Worm (Caenorhabditis elegans) whole organism, L1 larva: Measurements from ENCODE around the gene anmt-2.
A peak's percentile ranks its signal among the peaks of the same experiment; 100 is the strongest.

Experiments used
- C04F5.9 ChIP-seq: sonication (generic microtip); optimal IDR thresholded peaks from 2 replicates; lab custom pipeline; 2016; ENCODE audit warnings: missing genetic modification characterization, missing compliant biosample characterization
- F16B12.6 ChIP-seq: fragments of 150-350 bp; optimal IDR thresholded peaks from 2 replicates; lab custom pipeline; 2014; ENCODE audit warnings: missing biosample characterization, missing genetic modification characterization
- aha-1 ChIP-seq: fragments of 150-350 bp; optimal IDR thresholded peaks from 2 replicates; lab custom pipeline; 2014; ENCODE audit warnings: missing biosample characterization, missing genetic modification characterization
- ama-1 ChIP-seq: fragments of 150-350 bp; optimal IDR thresholded peaks from 2 replicates; lab custom pipeline; 2014
- blmp-1 ChIP-seq: fragments of 150-350 bp; optimal IDR thresholded peaks from 2 replicates; lab custom pipeline; 2014; ENCODE audit warnings: missing biosample characterization, missing genetic modification characterization
- ceh-8 ChIP-seq: fragments of 200-800 bp; sonication (Bioruptor generic); optimal IDR thresholded peaks from 2 replicates; lab custom pipeline; 2018; ENCODE audit warnings: mild to moderate bottlenecking, missing genetic modification characterization, moderate library complexity, missing compliant biosample characterization
- ceh-88 ChIP-seq: fragments of 200-800 bp; sonication (Bioruptor generic); IDR thresholded peaks from 2 replicates; pipeline ENCODE4 v1.3.6; 2022; ENCODE audit warnings: missing genetic modification characterization, missing compliant biosample characterization
- ces-1 ChIP-seq: fragments of 150-350 bp; optimal IDR thresholded peaks from 2 replicates; lab custom pipeline; 2014; ENCODE audit warnings: missing biosample characterization, missing genetic modification reagents, missing genetic modification characterization
- dpl-1 ChIP-seq, 3 experiments: fragments of 150-350 bp in 2 of 3; sonication (generic microtip) in 1 of 3; optimal IDR thresholded peaks; 2 replicates each; lab custom pipeline; 2014 to 2017; ENCODE audit warnings: missing biosample characterization in 3 of 3, missing genetic modification characterization in 3 of 3, missing genetic modification reagents in 3 of 3
- dsc-1 ChIP-seq: sonication (generic microtip); optimal IDR thresholded peaks from 2 replicates; lab custom pipeline; 2016; ENCODE audit warnings: mild to moderate bottlenecking, missing genetic modification characterization, missing compliant biosample characterization
- efl-1 ChIP-seq, 4 experiments: fragments of 150-350 bp; optimal IDR thresholded peaks in 3 of 4; peaks in 1 of 4; 1 replicate in 1 of 4; 2 replicates in 3 of 4; lab custom pipeline; 2014; ENCODE audit warnings: missing biosample characterization in 2 of 4, missing genetic modification characterization in 2 of 4, missing genetic modification reagents in 2 of 4
- efl-3 ChIP-seq: fragments of 200-800 bp; sonication (Bioruptor generic); optimal IDR thresholded peaks from 2 replicates; lab custom pipeline; 2018; ENCODE audit warnings: mild to moderate bottlenecking, missing genetic modification characterization, missing compliant biosample characterization
- elt-2 ChIP-seq: sonication (generic microtip); optimal IDR thresholded peaks from 2 replicates; lab custom pipeline; 2016; ENCODE audit warnings: missing genetic modification characterization, mild to moderate bottlenecking, inconsistent platforms, missing compliant biosample characterization, missing genetic modification reagents
- elt-3 ChIP-seq, 6 experiments: fragments of 150-350 bp in 1 of 6; sonication (generic microtip); optimal IDR thresholded peaks; 2 replicates each; lab custom pipeline; 2017 to 2018; ENCODE audit warnings: missing biosample characterization in 6 of 6, missing genetic modification characterization in 6 of 6, inconsistent platforms in 1 of 6
- ets-5 ChIP-seq: fragments of 200-800 bp; sonication (Bioruptor generic); IDR thresholded peaks from 2 replicates; pipeline ENCODE4 v1.3.6; 2022; ENCODE audit warnings: missing genetic modification characterization, missing compliant biosample characterization
- fkh-4 ChIP-seq: sonication (generic microtip); optimal IDR thresholded peaks from 2 replicates; lab custom pipeline; 2016; ENCODE audit warnings: missing compliant biosample characterization, missing genetic modification characterization, borderline replicate concordance
- fkh-8 ChIP-seq: sonication (generic microtip); optimal IDR thresholded peaks from 2 replicates; lab custom pipeline; 2016; ENCODE audit warnings: mild to moderate bottlenecking, missing genetic modification characterization, missing compliant biosample characterization
- grh-1 ChIP-seq: fragments of 200-800 bp; sonication (Bioruptor generic); IDR thresholded peaks from 2 replicates; pipeline ENCODE4 v1.3.6; 2022; ENCODE audit warnings: missing genetic modification reagents, missing genetic modification characterization, missing compliant biosample characterization
- hlh-4 ChIP-seq: sonication (generic microtip); optimal IDR thresholded peaks from 2 replicates; lab custom pipeline; 2016; ENCODE audit warnings: mild to moderate bottlenecking, missing genetic modification characterization, missing compliant biosample characterization
- hpl-2 ChIP-seq: fragments of 150-350 bp; optimal IDR thresholded peaks from 2 replicates; lab custom pipeline; 2014; ENCODE audit warnings: missing biosample characterization, missing genetic modification reagents, missing genetic modification characterization
- jun-1 ChIP-seq: fragments of 150-350 bp; optimal IDR thresholded peaks from 2 replicates; lab custom pipeline; 2014; ENCODE audit warnings: missing biosample characterization, missing genetic modification reagents, missing genetic modification characterization
- lin-15B ChIP-seq: fragments of 150-350 bp; sonication (generic microtip); optimal IDR thresholded peaks from 3 replicates; lab custom pipeline; 2014; ENCODE audit warnings: missing biosample characterization, missing genetic modification characterization
- lin-39 ChIP-seq: fragments of 150-350 bp; optimal IDR thresholded peaks from 2 replicates; lab custom pipeline; 2014; ENCODE audit warnings: missing biosample characterization, missing genetic modification reagents, missing genetic modification characterization
- lir-3 ChIP-seq: sonication (generic microtip); optimal IDR thresholded peaks from 2 replicates; lab custom pipeline; 2016; ENCODE audit warnings: mild to moderate bottlenecking, missing genetic modification characterization, moderate library complexity, missing compliant biosample characterization; ENCODE audit not compliant: poor library complexity
- lsy-2 ChIP-seq, 2 experiments: fragments of 150-350 bp; optimal IDR thresholded peaks; 2 replicates each; lab custom pipeline; 2014; ENCODE audit warnings: missing biosample characterization in 2 of 2, missing genetic modification characterization in 2 of 2
- mdl-1 ChIP-seq, 2 experiments: fragments of 150-350 bp; optimal IDR thresholded peaks; 2 replicates each; lab custom pipeline; 2014 to 2017; ENCODE audit warnings: missing biosample characterization in 2 of 2, missing genetic modification characterization in 2 of 2, inconsistent platforms in 1 of 2
- mef-2 ChIP-seq: fragments of 150-350 bp; optimal IDR thresholded peaks from 2 replicates; lab custom pipeline; 2014; ENCODE audit warnings: missing biosample characterization, missing genetic modification characterization
- mep-1 ChIP-seq: fragments of 150-350 bp; optimal IDR thresholded peaks from 2 replicates; lab custom pipeline; 2014; ENCODE audit warnings: missing biosample characterization, missing genetic modification characterization
- nhr-11 ChIP-seq: fragments of 150-350 bp; optimal IDR thresholded peaks from 2 replicates; lab custom pipeline; 2014; ENCODE audit warnings: missing biosample characterization, missing genetic modification characterization
- nhr-19 ChIP-seq: fragments of 200-800 bp; sonication (Bioruptor generic); conservative IDR thresholded peaks from 2 replicates; pipeline ENCODE4 v1.3.6; 2022; ENCODE audit warnings: missing genetic modification characterization, missing compliant biosample characterization
- nhr-20 ChIP-seq: sonication (generic microtip); optimal IDR thresholded peaks from 2 replicates; lab custom pipeline; 2016; ENCODE audit warnings: mild to moderate bottlenecking, missing genetic modification characterization, missing compliant biosample characterization
- nhr-237 ChIP-seq: fragments of 150-350 bp; optimal IDR thresholded peaks from 2 replicates; lab custom pipeline; 2014; ENCODE audit warnings: missing biosample characterization, missing genetic modification characterization
- nhr-47 ChIP-seq: sonication (generic microtip); optimal IDR thresholded peaks from 2 replicates; lab custom pipeline; 2016; ENCODE audit warnings: mild to moderate bottlenecking, missing genetic modification characterization, moderate library complexity, missing compliant biosample characterization
- nhr-76 ChIP-seq: sonication (generic microtip); optimal IDR thresholded peaks from 2 replicates; lab custom pipeline; 2017; ENCODE audit warnings: missing biosample characterization, missing genetic modification characterization
- nhr-77 ChIP-seq: fragments of 150-350 bp; optimal IDR thresholded peaks from 2 replicates; lab custom pipeline; 2014; ENCODE audit warnings: missing biosample characterization, missing genetic modification characterization
- nhr-84 ChIP-seq: sonication (generic microtip); optimal IDR thresholded peaks from 2 replicates; lab custom pipeline; 2017; ENCODE audit warnings: missing biosample characterization, missing genetic modification characterization
- nhr-85 ChIP-seq: sonication (generic microtip); peaks from one replicate; lab custom pipeline; 2016; ENCODE audit warnings: missing genetic modification characterization, inconsistent platforms, missing compliant biosample characterization
- nhr-90 ChIP-seq: sonication (generic microtip); optimal IDR thresholded peaks from 2 replicates; lab custom pipeline; 2016; ENCODE audit warnings: mild to moderate bottlenecking, missing genetic modification characterization, missing compliant biosample characterization; ENCODE audit not compliant: poor library complexity
- pqm-1 ChIP-seq: sonication (generic microtip); optimal IDR thresholded peaks from 3 replicates; lab custom pipeline; 2017; ENCODE audit warnings: missing biosample characterization, missing genetic modification characterization
- rnt-1 ChIP-seq: sonication (generic microtip); optimal IDR thresholded peaks from 2 replicates; lab custom pipeline; 2016; ENCODE audit warnings: mild to moderate bottlenecking, missing genetic modification characterization, moderate library complexity, missing compliant biosample characterization
- skn-1 ChIP-seq: fragments of 150-350 bp; optimal IDR thresholded peaks from 2 replicates; lab custom pipeline; 2014; ENCODE audit warnings: missing biosample characterization, missing genetic modification characterization
- snpc-4 ChIP-seq: fragments of 150-350 bp; optimal IDR thresholded peaks from 2 replicates; lab custom pipeline; 2014; ENCODE audit warnings: missing biosample characterization, missing genetic modification characterization
- snu-23 ChIP-seq: sonication (generic microtip); optimal IDR thresholded peaks from 2 replicates; lab custom pipeline; 2016; ENCODE audit warnings: missing genetic modification characterization, missing compliant biosample characterization
- sox-4 ChIP-seq: sonication (generic microtip); optimal IDR thresholded peaks from 2 replicates; lab custom pipeline; 2016; ENCODE audit warnings: missing genetic modification characterization, missing compliant biosample characterization
- sptf-1 ChIP-seq: fragments of 150-350 bp; optimal IDR thresholded peaks from 2 replicates; lab custom pipeline; 2014; ENCODE audit warnings: missing biosample characterization, missing genetic modification characterization
- tbx-2 ChIP-seq: sonication (generic microtip); optimal IDR thresholded peaks from 2 replicates; lab custom pipeline; 2016; ENCODE audit warnings: missing genetic modification characterization, missing compliant biosample characterization
- unc-30 ChIP-seq: sonication (generic microtip); optimal IDR thresholded peaks from 2 replicates; lab custom pipeline; 2017; ENCODE audit warnings: missing biosample characterization, missing genetic modification characterization
- unc-62 ChIP-seq: fragments of 150-350 bp; optimal IDR thresholded peaks from 2 replicates; lab custom pipeline; 2014; ENCODE audit warnings: missing biosample characterization, missing genetic modification reagents, missing genetic modification characterization
- vab-15 ChIP-seq: sonication (generic microtip); optimal IDR thresholded peaks from 2 replicates; lab custom pipeline; 2017; ENCODE audit warnings: missing genotype, mild to moderate bottlenecking, missing genetic modification characterization, missing compliant biosample characterization
- xbp-1 ChIP-seq: sonication (generic microtip); optimal IDR thresholded peaks from 2 replicates; lab custom pipeline; 2016; ENCODE audit warnings: missing genetic modification characterization, missing compliant biosample characterization
- zip-4 ChIP-seq: fragments of 200-800 bp; sonication (Bioruptor generic); optimal IDR thresholded peaks from 2 replicates; lab custom pipeline; 2018; ENCODE audit warnings: mild to moderate bottlenecking, missing genetic modification characterization, moderate library complexity, missing compliant biosample characterization
- ztf-11 ChIP-seq, 2 experiments: sonication (generic microtip); optimal IDR thresholded peaks; 2 replicates each; lab custom pipeline; 2016 to 2017; ENCODE audit warnings: missing genetic modification characterization in 2 of 2, missing biosample characterization in 1 of 2, missing compliant biosample characterization in 1 of 2
- ztf-4 ChIP-seq: fragments of 150-350 bp; optimal IDR thresholded peaks from 2 replicates; lab custom pipeline; 2014; ENCODE audit warnings: missing biosample characterization, missing genetic modification characterization

The anmt-2 gene

DNA sequence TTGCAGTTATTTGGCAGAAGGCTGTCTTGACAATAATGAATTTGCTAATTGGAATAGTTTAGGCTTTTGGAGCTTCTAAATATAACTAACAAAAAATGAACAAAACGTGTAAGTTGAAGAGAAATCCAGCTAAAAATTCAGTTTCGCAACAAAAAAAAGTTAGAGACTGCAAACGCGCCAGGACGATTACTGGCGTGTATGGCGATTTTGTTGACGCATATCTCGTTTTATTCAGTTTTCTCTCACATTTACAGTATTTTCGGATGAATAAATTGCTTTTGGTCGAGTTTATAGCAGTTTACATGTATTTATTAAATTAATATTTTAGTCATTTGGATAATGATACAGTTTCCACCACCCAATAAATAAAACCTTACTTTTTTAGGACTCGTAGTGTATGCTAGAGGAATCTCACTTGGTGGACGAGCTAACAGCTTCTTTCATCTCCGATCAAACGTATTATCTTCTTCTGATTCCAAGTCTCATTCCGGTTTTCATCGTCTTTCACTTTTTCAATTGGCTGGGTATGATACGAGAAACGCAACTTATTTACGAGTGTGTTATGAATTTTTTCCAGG, 15.6 kb upstream of the anmt-2 start, which contains the start of the genes abcf-3 and F42A10.5 (continued):
- TF ChIP-seq skn-1 = peak; percentile 85
- peak; percentile 32 for TF ChIP-seq C04F5.9
- TF ChIP-seq nhr-76 (tag; lab: Kevin White, UChicago) = no peak
- peak; percentile 56 for TF ChIP-seq jun-1 (tag; lab: Kevin White, UChicago)
- peak; percentile 38 for TF ChIP-seq hpl-2 (GFP tag; lab: Kevin White, UChicago)
- no peak for TF ChIP-seq ces-1
- no peak for TF ChIP-seq unc-62 (GFP tag; lab: Kevin White, UChicago)
- TF ChIP-seq vab-15 (tag; lab: Kevin White, UChicago) = no peak
- no peak for TF ChIP-seq hlh-4 (tag; lab: Kevin White, UChicago)
- no peak for TF ChIP-seq nhr-84
- no peak for TF ChIP-seq efl-3 (GFP tag; lab: Kevin White, UChicago)
- TF ChIP-seq fkh-4 = peak; percentile 5
- TF ChIP-seq mdl-1 (tag; optimal IDR thresholded peaks at IDR 0.05; lab: Kevin White, UChicago) = peak in 1 of 2 experiments; percentile 50
- TF ChIP-seq nhr-47 (tag; lab: Kevin White, UChicago) = peak; percentile 76
- TF ChIP-seq ztf-4 (tag; lab: Kevin White, UChicago) = peak; percentile 30
- peak; percentile 71 for TF ChIP-seq nhr-20 (tag; lab: Kevin White, UChicago)
- peak; percentile 65 for TF ChIP-seq F16B12.6 (tag; lab: Kevin White, UChicago)
- peak; percentile 55 for TF ChIP-seq nhr-77 (tag; lab: Kevin White, UChicago)
- TF ChIP-seq pqm-1 = no peak
- peak; percentile 62 for TF ChIP-seq grh-1 (GFP tag; lab: Robert Waterston, UW)
- TF ChIP-seq elt-2 (tag; lab: Kevin White, UChicago) = peak; percentile 45
- TF ChIP-seq snpc-4 (tag; lab: Kevin White, UChicago) = no peak
- TF ChIP-seq snu-23 = peak; percentile 78
- no peak for TF ChIP-seq nhr-237 (tag; lab: Kevin White, UChicago)
- peak; percentile 59 for TF ChIP-seq blmp-1 (tag; lab: Kevin White, UChicago)
- TF ChIP-seq mep-1 (tag; lab: Kevin White, UChicago) = peak; percentile 88
- peak; percentile 45 for TF ChIP-seq lin-15B
- TF ChIP-seq lin-39 (tag; lab: Kevin White, UChicago) = peak; percentile 60
- peak; percentile 40 for TF ChIP-seq fkh-8 (tag; lab: Kevin White, UChicago)
- peak; percentile 62 for TF ChIP-seq tbx-2 (tag; lab: Kevin White, UChicago)
- TF ChIP-seq nhr-19 (GFP tag; lab: Robert Waterston, UW) = peak; percentile 73
- peak; percentile 64 for TF ChIP-seq nhr-90
- TF ChIP-seq efl-1 (optimal IDR thresholded peaks at IDR 0.05; lab: Kevin White, UChicago) = peak; percentile 72 to 81
- TF ChIP-seq efl-1 (GFP tag; optimal IDR thresholded peaks at IDR 0.05 in 1 of 2; lab: Kevin White, UChicago) = peak; percentile 77 to 98
- peak; percentile 18 for TF ChIP-seq aha-1 (tag; lab: Kevin White, UChicago)
- no peak for TF ChIP-seq ceh-88 (GFP tag; lab: Robert Waterston, UW)
- TF ChIP-seq zip-4 (GFP tag; lab: Kevin White, UChicago) = peak; percentile 21
- peak; percentile 83 for TF ChIP-seq rnt-1
- TF ChIP-seq dpl-1 (GFP tag; optimal IDR thresholded peaks at IDR 0.05; lab: Kevin White, UChicago) = peak; percentile 73 to 77 (median 76)
- TF ChIP-seq nhr-85 = peak; percentile 85
- TF ChIP-seq lsy-2 (tag; optimal IDR thresholded peaks at IDR 0.05; lab: Kevin White, UChicago) = peak; percentile 81 to 89
- peak; percentile 61 for TF ChIP-seq xbp-1 (tag; lab: Kevin White, UChicago)
- no peak for TF ChIP-seq sox-4 (tag; lab: Kevin White, UChicago)
- peak; percentile 66 for TF ChIP-seq dsc-1 (tag; lab: Kevin White, UChicago)
- TF ChIP-seq sptf-1 (tag; lab: Kevin White, UChicago) = no peak
- no peak for TF ChIP-seq ets-5
- TF ChIP-seq ceh-8 = no peak
- TF ChIP-seq ztf-11 (tag; optimal IDR thresholded peaks at IDR 0.05; lab: Kevin White, UChicago) = peak in 1 of 2 experiments; percentile 32
- TF ChIP-seq nhr-11 = peak; percentile 5
- no peak for TF ChIP-seq unc-30
- TF ChIP-seq elt-3 (tag; optimal IDR thresholded peaks at IDR 0.05; lab: Kevin White, UChicago) = peak in 2 of 6 experiments; percentile 46 to 78
- TF ChIP-seq ama-1 = no peak
- TF ChIP-seq mef-2 (tag; lab: Kevin White, UChicago) = no peak
- TF ChIP-seq lir-3 (tag; lab: Kevin White, UChicago) = no peak
